Worm (Caenorhabditis elegans): ENCODE results near the gene cyp-33C12.

DNA sequence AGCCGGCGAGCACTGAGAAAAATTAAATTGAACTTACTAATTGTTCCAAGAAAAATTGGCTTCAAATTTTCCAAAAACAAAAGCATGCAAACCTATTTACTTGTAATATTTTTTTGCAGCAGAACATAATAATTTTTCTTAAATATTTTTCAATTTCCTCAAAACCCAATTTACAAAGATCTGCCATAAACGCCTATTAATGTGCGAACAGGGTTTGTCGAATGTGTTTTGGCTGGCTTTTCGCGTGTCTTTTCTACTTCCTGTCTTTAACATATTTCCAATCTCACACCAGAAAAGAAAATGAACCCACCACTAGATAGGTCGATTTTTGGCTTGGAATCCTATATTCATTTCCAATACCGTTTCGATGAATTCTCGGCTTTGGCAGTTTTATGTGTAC is 29.0 kb downstream of the cyp-33C12 start, which contains the start of gene C45H4.18:
- TF ChIP-seq nfya-1 (tag; optimal IDR thresholded peaks at IDR 0.05) (no peak), tbx-7 (tag; optimal IDR thresholded peaks at IDR 0.05) (no peak), fkh-10 (GFP tag; optimal IDR thresholded peaks at IDR 0.05) (no peak), nhr-11 (tag; optimal IDR thresholded peaks at IDR 0.05) (no peak), sox-2 (GFP tag; IDR thresholded peaks at IDR 0.05) (no peak), pha-4 (tag; optimal IDR thresholded peaks at IDR 0.05) (no peak), C08G9.2 (tag; optimal IDR thresholded peaks at IDR 0.05) (no peak), nhr-232 (tag; optimal IDR thresholded peaks at IDR 0.05) (no peak), rnt-1 (tag; optimal IDR thresholded peaks at IDR 0.05) (no peak), che-1 (tag; optimal IDR thresholded peaks at IDR 0.05) (no peak)
